Fruit fly (Drosophila melanogaster) whole organism, adult: Measurements from ENCODE around the gene gdl-ORF39.

Experiments used
- CG11617 ChIP-seq: fragments of 200-800 bp; sonication (Bioruptor generic); optimal IDR thresholded peaks from 2 replicates; lab custom pipeline; 2017; ENCODE audit warnings: mild to moderate bottlenecking, missing biosample characterization, missing genetic modification reagents, missing genetic modification characterization
- CG12768 ChIP-seq: fragments of 200-800 bp; sonication (Bioruptor generic); optimal IDR thresholded peaks from 2 replicates; lab custom pipeline; 2017; ENCODE audit warnings: missing biosample characterization, missing genetic modification characterization, mild to moderate bottlenecking, moderate library complexity, missing genetic modification reagents
- CG14711 ChIP-seq: fragments of 200-800 bp; sonication (Bioruptor generic); optimal IDR thresholded peaks from 2 replicates; lab custom pipeline; 2018; ENCODE audit warnings: missing biosample characterization, mild to moderate bottlenecking, missing genetic modification characterization, moderate library complexity
- CG1620 ChIP-seq: fragments of 200-800 bp; sonication (Bioruptor generic); optimal IDR thresholded peaks from 2 replicates; lab custom pipeline; 2016; ENCODE audit warnings: missing biosample characterization, missing genetic modification characterization
- CG33017 ChIP-seq: fragments of 200-800 bp; sonication (Bioruptor generic); optimal IDR thresholded peaks from 2 replicates; lab custom pipeline; 2018; ENCODE audit warnings: missing biosample characterization, mild to moderate bottlenecking, missing genetic modification characterization, moderate library complexity
- CG5204 ChIP-seq: fragments of 200-800 bp; sonication (Bioruptor generic); optimal IDR thresholded peaks from 2 replicates; lab custom pipeline; 2016; ENCODE audit warnings: missing biosample characterization, missing genetic modification characterization
- CG7045 ChIP-seq: fragments of 200-800 bp; sonication (Bioruptor generic); optimal IDR thresholded peaks from 2 replicates; lab custom pipeline; 2017; ENCODE audit warnings: missing biosample characterization, mild to moderate bottlenecking, missing genetic modification characterization
- CG7101 ChIP-seq: fragments of 200-800 bp; sonication (Bioruptor generic); optimal IDR thresholded peaks from 2 replicates; lab custom pipeline; 2018; ENCODE audit warnings: missing biosample characterization, mild to moderate bottlenecking, missing genetic modification characterization, moderate library complexity
- Clk ChIP-seq: fragments of 200-800 bp; sonication (Bioruptor generic); optimal IDR thresholded peaks from 2 replicates; lab custom pipeline; 2017; ENCODE audit warnings: missing biosample characterization, missing genetic modification characterization
- Crg-1 ChIP-seq: fragments of 200-800 bp; sonication (Bioruptor generic); optimal IDR thresholded peaks from 2 replicates; lab custom pipeline; 2016; ENCODE audit warnings: missing biosample characterization, missing genetic modification characterization
- Hr96 ChIP-seq: fragments of 200-800 bp; sonication (Bioruptor generic); optimal IDR thresholded peaks from 2 replicates; lab custom pipeline; 2016; ENCODE audit warnings: missing biosample characterization, missing genetic modification characterization
- Mnt ChIP-seq: fragments of 200-800 bp; sonication (Bioruptor generic); optimal IDR thresholded peaks from 2 replicates; lab custom pipeline; 2016; ENCODE audit warnings: missing biosample characterization, mild to moderate bottlenecking, missing genetic modification characterization
- bab1 ChIP-seq: fragments of 200-800 bp; sonication (Bioruptor generic); optimal IDR thresholded peaks from 3 replicates; lab custom pipeline; 2019; ENCODE audit warnings: missing biosample characterization, mild to moderate bottlenecking, missing genetic modification characterization, moderate library complexity
- cic ChIP-seq: fragments of 200-800 bp; sonication (Bioruptor generic); optimal IDR thresholded peaks from 2 replicates; lab custom pipeline; 2017; ENCODE audit warnings: missing biosample characterization, mild to moderate bottlenecking, missing genetic modification characterization, moderate library complexity
- cnc ChIP-seq, 2 experiments: fragments of >200 bp; optimal IDR thresholded peaks; 2 replicates each; lab custom pipeline; 2017
- kay ChIP-seq: fragments of 200-800 bp; sonication (Bioruptor generic); peaks from one replicate; lab custom pipeline; 2016; ENCODE audit warnings: missing biosample characterization, missing genetic modification characterization, borderline replicate concordance
- ovo ChIP-seq: fragments of 200-800 bp; sonication (Bioruptor generic); optimal IDR thresholded peaks from 2 replicates; lab custom pipeline; 2016; ENCODE audit warnings: missing biosample characterization, missing genetic modification characterization
- pad ChIP-seq: fragments of 200-800 bp; sonication (Bioruptor generic); optimal IDR thresholded peaks from 3 replicates; lab custom pipeline; 2017; ENCODE audit warnings: missing biosample characterization, missing genetic modification characterization, mild to moderate bottlenecking, moderate library complexity, missing genetic modification reagents
- tj ChIP-seq: fragments of 200-800 bp; sonication (Bioruptor generic); optimal IDR thresholded peaks from 3 replicates; lab custom pipeline; 2017; ENCODE audit warnings: missing biosample characterization, mild to moderate bottlenecking, missing genetic modification characterization, moderate library complexity
- toe ChIP-seq: fragments of 200-800 bp; sonication (Bioruptor generic); optimal IDR thresholded peaks from 2 replicates; lab custom pipeline; 2016; ENCODE audit warnings: missing biosample characterization, missing genetic modification characterization

The gdl-ORF39 gene

DNA sequence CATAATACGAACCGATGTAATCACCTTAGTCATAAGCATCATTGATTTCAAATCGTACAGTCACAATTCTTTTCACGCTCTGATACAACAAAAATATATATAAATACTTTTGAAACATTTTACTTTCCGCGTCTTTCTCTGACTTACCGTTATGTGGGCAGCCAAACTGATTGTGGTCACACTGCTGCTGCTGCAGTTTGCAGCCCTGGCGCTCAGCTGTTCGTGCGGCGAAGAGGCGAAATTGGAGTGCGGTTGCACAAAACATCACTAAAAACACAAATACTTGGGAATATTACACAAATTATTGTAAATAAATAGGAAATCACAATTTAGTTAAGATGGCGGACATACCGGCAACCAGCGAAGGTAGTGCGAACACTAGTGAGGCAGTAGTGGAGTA lies at the start of gene gdl-ORF39, which contains the start of gene gdl:
gdl-ORF39 (plus strand) TSS at position 48 of the 400 bp plus-strand sequence.
gdl (plus strand) TSS at position 48 of the 400 bp plus-strand sequence.
- peak; percentile 54 for TF ChIP-seq Mnt (GFP tag; lab: Kevin White, UChicago)
- no peak for TF ChIP-seq ovo (GFP tag; lab: Kevin White, UChicago)
- peak; percentile 54 for TF ChIP-seq bab1

dm6 chr3L:15474010-15474409 lies 35.2 kb upstream of the gdl-ORF39 start, which contains the start of gene cocoon:
Gene cocoon, minus strand, starts transcription at chr3L:15474110.
- TF ChIP-seq Mnt (GFP tag; lab: Kevin White, UChicago) (no peak), CG33017 (tag; lab: Kevin White, UChicago) (no peak), toe (no peak), Clk (GFP tag; lab: Kevin White, UChicago) (no peak), CG7101 (tag; lab: Kevin White, UChicago) (no peak), CG14711 (no peak), pad (GFP tag; lab: Kevin White, UChicago) (no peak), bab1 (no peak), CG7045 (no peak), tj (GFP tag; lab: Kevin White, UChicago) (no peak), Crg-1 (GFP tag; lab: Kevin White, UChicago) (no peak), CG11617 (GFP tag; lab: Kevin White, UChicago) (no peak), kay (GFP tag; lab: Kevin White, UChicago) (no peak)

DNA sequence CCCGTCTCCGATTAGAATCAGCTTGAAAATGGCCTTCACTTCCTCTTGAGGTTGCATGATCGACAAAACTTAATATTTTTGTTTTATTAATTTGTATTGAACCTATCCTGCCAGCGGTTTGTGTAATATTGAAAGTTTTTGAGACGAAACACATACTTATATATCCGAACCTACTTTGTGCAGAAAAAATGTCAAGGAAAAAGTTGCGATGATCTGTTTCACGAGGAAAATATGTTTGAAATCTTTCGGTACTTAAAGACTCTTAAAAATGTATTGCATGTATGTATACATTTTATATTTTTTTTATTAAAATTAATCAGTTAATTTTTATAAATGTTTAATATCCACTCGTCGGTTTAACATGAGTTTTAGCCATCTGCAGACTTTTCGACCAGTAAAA lies 23.9 kb upstream of the gdl-ORF39 start, which contains the start of gene Ran-like:
Ran-like (minus strand) TSS at position 101 of the 400 bp plus-strand sequence.
- TF ChIP-seq CG33017 (tag; lab: Kevin White, UChicago) (no peak), bab1 (no peak), Crg-1 (GFP tag; lab: Kevin White, UChicago) (no peak), Hr96 (GFP tag; lab: Kevin White, UChicago) (no peak), CG7101 (tag; lab: Kevin White, UChicago) (no peak), ovo (GFP tag; lab: Kevin White, UChicago) (no peak), CG14711 (no peak), Mnt (GFP tag; lab: Kevin White, UChicago) (no peak)

- peak; percentile 83 for TF ChIP-seq Mnt (GFP tag; lab: Kevin White, UChicago)
- no peak for TF ChIP-seq CG11617 (GFP tag; lab: Kevin White, UChicago)
- peak; percentile 89 for TF ChIP-seq kay (GFP tag; lab: Kevin White, UChicago)
- no peak for TF ChIP-seq pad (GFP tag; lab: Kevin White, UChicago)
- TF ChIP-seq CG1620 (GFP tag; lab: Kevin White, UChicago) = no peak
- TF ChIP-seq Crg-1 (GFP tag; lab: Kevin White, UChicago) = no peak
- TF ChIP-seq cic = peak; percentile 77
- no peak for TF ChIP-seq tj (GFP tag; lab: Kevin White, UChicago)
These were observed 15.2 kb upstream of the gdl-ORF39 start for dm6 chr3L:15493886-15494598.

DNA sequence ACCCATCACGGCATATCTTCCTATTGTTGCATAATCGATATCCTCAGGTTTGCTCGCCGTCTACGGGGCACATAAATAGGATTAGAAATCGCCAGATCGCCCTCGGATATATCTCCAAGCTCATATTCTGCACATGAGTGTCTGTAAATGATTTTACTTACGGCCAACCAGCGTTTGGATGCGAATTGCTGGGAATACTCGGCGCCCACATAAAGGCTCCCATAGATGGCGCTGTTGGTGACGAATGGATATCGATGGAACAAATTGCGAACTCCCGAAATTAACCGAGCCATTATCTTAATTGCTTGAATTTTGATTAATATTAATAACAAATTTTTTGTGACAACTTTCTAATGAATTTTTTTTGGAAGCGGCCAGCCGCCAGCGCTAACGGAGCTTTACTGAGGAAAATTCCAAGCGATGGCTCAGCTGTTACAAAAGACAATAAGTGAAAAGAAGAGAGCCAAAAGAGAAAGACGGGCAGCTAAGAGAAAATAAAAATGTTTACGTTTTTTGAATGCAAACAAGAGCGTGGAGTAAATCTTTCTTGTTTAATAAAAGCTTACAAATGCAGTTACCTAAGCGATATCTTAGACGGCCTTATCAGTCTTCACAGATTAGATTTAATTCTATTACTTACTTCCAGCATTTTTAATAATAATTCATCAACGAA lies 14.5 kb upstream of the gdl-ORF39 start:
- TF ChIP-seq Hr96 (GFP tag; lab: Kevin White, UChicago) = no peak
- TF ChIP-seq cic = peak; percentile 47
- TF ChIP-seq CG7101 (tag; lab: Kevin White, UChicago) = no peak
- TF ChIP-seq kay (GFP tag; lab: Kevin White, UChicago) = peak; percentile 70
- peak; percentile 21 for TF ChIP-seq ovo (GFP tag; lab: Kevin White, UChicago)
- TF ChIP-seq CG33017 (tag; lab: Kevin White, UChicago) = no peak
- no peak for TF ChIP-seq pad (GFP tag; lab: Kevin White, UChicago)
- TF ChIP-seq CG5204 (GFP tag; lab: Kevin White, UChicago) = no peak
- no peak for TF ChIP-seq Crg-1 (GFP tag; lab: Kevin White, UChicago)
- TF ChIP-seq CG1620 (GFP tag; lab: Kevin White, UChicago) = no peak
- TF ChIP-seq Mnt (GFP tag; lab: Kevin White, UChicago) = peak; percentile 1

DNA sequence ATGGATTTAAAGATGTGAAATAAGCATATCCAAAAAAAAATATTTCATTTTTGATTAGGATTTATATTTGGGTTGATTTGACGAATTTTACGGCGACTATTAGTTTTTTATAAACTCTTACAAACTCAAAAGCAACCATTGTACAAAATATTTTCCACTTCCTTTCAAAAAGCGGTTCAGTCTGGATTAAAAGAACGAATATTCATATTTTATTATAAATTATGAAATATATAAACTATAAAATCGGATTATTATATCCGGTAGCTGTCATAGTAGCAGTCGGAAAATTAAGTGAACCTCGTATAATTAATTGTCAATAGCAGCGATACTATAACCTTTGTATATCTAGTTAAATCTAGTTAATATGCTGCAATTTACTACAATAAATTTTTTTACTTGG lies 13.8 kb upstream of the gdl-ORF39 start, which contains the start of gene CG12355:
CG12355 (minus strand) TSS at position 101 of the 400 bp plus-strand sequence.
- TF ChIP-seq cnc (optimal IDR thresholded peaks at IDR 0.05; lab: Kevin White, UChicago) (no peak), Mnt (GFP tag; lab: Kevin White, UChicago) (no peak), cic (no peak), bab1 (no peak), CG7101 (tag; lab: Kevin White, UChicago) (no peak), Hr96 (GFP tag; lab: Kevin White, UChicago) (no peak), CG12768 (no peak), CG7045 (no peak), Crg-1 (GFP tag; lab: Kevin White, UChicago) (no peak), CG1620 (GFP tag; lab: Kevin White, UChicago) (no peak), CG5204 (GFP tag; lab: Kevin White, UChicago) (no peak), ovo (GFP tag; lab: Kevin White, UChicago) (no peak)
